Worm (Caenorhabditis elegans): ENCODE results near the gene R02C2.1.
"Not testable (repeated sequence)": the region's sequence is repeated elsewhere in the genome, so short reads cannot be mapped to it uniquely, and the experiment has no call there.

DNA sequence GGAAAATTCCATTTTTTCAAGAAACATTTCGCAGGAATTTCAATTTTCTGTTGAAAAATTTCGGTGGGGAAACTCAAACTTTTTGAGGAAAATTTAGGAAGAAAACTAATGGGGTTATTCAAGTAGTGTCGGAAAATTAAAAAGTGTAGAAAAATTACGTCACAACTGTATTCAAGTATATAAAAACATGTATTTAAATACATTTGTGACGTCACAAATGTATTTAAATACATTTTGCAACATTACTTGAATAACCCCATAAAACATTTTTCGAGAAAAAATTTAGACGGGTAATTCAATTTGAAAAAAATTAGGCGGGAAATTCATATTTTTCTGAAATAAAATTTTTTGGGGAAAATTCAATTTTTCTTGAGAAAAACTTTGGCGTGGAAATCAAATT is 16.0 kb downstream of the R02C2.1 start:
- TF ChIP-seq blmp-1, elt-3, ztf-11 (tag; optimal IDR thresholded peaks at IDR 0.05): not testable (repeated sequence)

All from whole organism, mixed stage, embryonic.